Fruit fly (Drosophila melanogaster) whole organism, embryonic: Measurements from ENCODE around the gene CG7016.

Source experiments
- Bdp1 ChIP-seq: fragments of 200-800 bp; sonication (Bioruptor generic); optimal IDR thresholded peaks from 3 replicates; lab custom pipeline; 2016; ENCODE audit warnings: missing biosample characterization, missing genetic modification characterization
- Blimp-1 ChIP-seq: fragments of 200-800 bp; sonication (Bioruptor generic); optimal IDR thresholded peaks from 3 replicates; lab custom pipeline; 2018; ENCODE audit warnings: missing biosample characterization, missing genetic modification characterization, mild to moderate bottlenecking, moderate library complexity, missing genetic modification reagents
- CG10565 ChIP-seq: fragments of 200-800 bp; sonication (Bioruptor generic); optimal IDR thresholded peaks from 3 replicates; lab custom pipeline; 2016; ENCODE audit warnings: missing biosample characterization, mild to moderate bottlenecking, missing genetic modification characterization
- CG14441 ChIP-seq: fragments of 200-800 bp; sonication (Bioruptor generic); IDR thresholded peaks from 2 replicates; pipeline ENCODE4 v1.3.6; 2022; ENCODE audit warnings: missing biosample characterization, missing genetic modification characterization
- CG14667 ChIP-seq: fragments of 200-800 bp; sonication (Bioruptor generic); IDR thresholded peaks from 2 replicates; pipeline ENCODE4 v1.3.6; 2022; ENCODE audit warnings: missing biosample characterization, missing genetic modification characterization
- CG17829 ChIP-seq: fragments of 200-800 bp; optimal IDR thresholded peaks from 2 replicates; lab custom pipeline; 2019; ENCODE audit warnings: missing biosample characterization, mild to moderate bottlenecking, missing genetic modification characterization, moderate library complexity
- CG18262 ChIP-seq: fragments of 200-800 bp; optimal IDR thresholded peaks from 3 replicates; lab custom pipeline; 2019; ENCODE audit warnings: missing biosample characterization, mild to moderate bottlenecking, missing genetic modification characterization, moderate library complexity
- CG3163 ChIP-seq: fragments of 200-800 bp; sonication (Bioruptor generic); optimal IDR thresholded peaks from 3 replicates; lab custom pipeline; 2016; ENCODE audit warnings: missing biosample characterization, missing genetic modification characterization
- CG4404 ChIP-seq: fragments of 200-800 bp; sonication (Bioruptor generic); IDR thresholded peaks from 2 replicates; pipeline ENCODE4 v1.3.6; 2022; ENCODE audit warnings: missing biosample characterization, missing genetic modification characterization
- CG5245 ChIP-seq: fragments of 200-800 bp; sonication (Bioruptor generic); optimal IDR thresholded peaks from 3 replicates; lab custom pipeline; 2016; ENCODE audit warnings: missing biosample characterization, missing genetic modification characterization
- CG6254 ChIP-seq: fragments of 200-800 bp; sonication (Bioruptor generic); optimal IDR thresholded peaks from 3 replicates; lab custom pipeline; 2017; ENCODE audit warnings: mild to moderate bottlenecking, missing biosample characterization, missing genetic modification reagents, missing genetic modification characterization
- CG8924 ChIP-seq: fragments of 200-800 bp; optimal IDR thresholded peaks from 3 replicates; lab custom pipeline; 2019; ENCODE audit warnings: missing biosample characterization, mild to moderate bottlenecking, missing genetic modification characterization, moderate library complexity
- CG9727 ChIP-seq: fragments of 200-800 bp; sonication (Bioruptor generic); optimal IDR thresholded peaks from 3 replicates; lab custom pipeline; 2017; ENCODE audit warnings: missing biosample characterization, mild to moderate bottlenecking, missing genetic modification characterization
- Kr ChIP-seq: fragments of 200-800 bp; sonication (Bioruptor generic); optimal IDR thresholded peaks from 2 replicates; lab custom pipeline; 2017; ENCODE audit warnings: missing biosample characterization, mild to moderate bottlenecking, missing genetic modification characterization
- Lim3 ChIP-seq: fragments of 200-800 bp; sonication (Bioruptor generic); IDR thresholded peaks from 2 replicates; pipeline ENCODE4 v1.3.6; 2022; ENCODE audit warnings: missing biosample characterization, missing genetic modification characterization
- Mad ChIP-seq: fragments of 200-800 bp; sonication (Bioruptor generic); optimal IDR thresholded peaks from 2 replicates; lab custom pipeline; 2016; ENCODE audit warnings: missing biosample characterization, missing genetic modification characterization
- Med ChIP-seq: fragments of 200-800 bp; sonication (Bioruptor generic); peaks from one replicate; lab custom pipeline; 2016; ENCODE audit warnings: missing biosample characterization, missing genetic modification characterization, mild to moderate bottlenecking, inconsistent platforms, moderate library complexity
- Mes4 ChIP-seq: fragments of 200-800 bp; sonication (Bioruptor generic); optimal IDR thresholded peaks from 2 replicates; lab custom pipeline; 2016; ENCODE audit warnings: missing biosample characterization, missing genetic modification characterization
- NfI ChIP-seq: fragments of 200-800 bp; sonication (Bioruptor generic); optimal IDR thresholded peaks from 3 replicates; lab custom pipeline; 2018; ENCODE audit warnings: missing biosample characterization, mild to moderate bottlenecking, missing genetic modification characterization, moderate library complexity
- Oli ChIP-seq: fragments of 200-800 bp; sonication (Bioruptor generic); optimal IDR thresholded peaks from 2 replicates; lab custom pipeline; 2018; ENCODE audit warnings: missing biosample characterization, mild to moderate bottlenecking, missing genetic modification characterization, moderate library complexity
- Sry-δ ChIP-seq: fragments of 200-800 bp; sonication (Bioruptor generic); optimal IDR thresholded peaks from 2 replicates; lab custom pipeline; 2016; ENCODE audit warnings: missing biosample characterization, missing genetic modification characterization
- Stat92E ChIP-seq, 3 experiments: fragments of >200 bp in 2 of 3; fragments of 200-800 bp in 1 of 3; sonication (Bioruptor generic) in 1 of 3; optimal IDR thresholded peaks; 2 replicates each; lab custom pipeline; 2017 to 2019; ENCODE audit warnings: missing biosample characterization in 3 of 3, missing genetic modification characterization in 3 of 3, mild to moderate bottlenecking in 1 of 3, moderate library complexity in 1 of 3
- ase ChIP-seq: fragments of 200-800 bp; sonication (Bioruptor generic); IDR thresholded peaks from 3 replicates; pipeline ENCODE4 v1.3.6; 2022; ENCODE audit warnings: missing biosample characterization, missing genetic modification characterization
- chinmo ChIP-seq: fragments of 200-800 bp; sonication (Bioruptor generic); IDR thresholded peaks from 4 replicates; pipeline ENCODE4 v1.3.6; 2022; ENCODE audit warnings: missing biosample characterization, missing genetic modification characterization; ENCODE audit not compliant: partially characterized antibody
- da ChIP-seq: fragments of 200-800 bp; sonication (Bioruptor generic); optimal IDR thresholded peaks from 2 replicates; lab custom pipeline; 2016; ENCODE audit warnings: missing biosample characterization, missing genetic modification characterization
- dmrt11E ChIP-seq: fragments of 200-800 bp; sonication (Bioruptor generic); optimal IDR thresholded peaks from 3 replicates; lab custom pipeline; 2018; ENCODE audit warnings: missing biosample characterization, mild to moderate bottlenecking, missing genetic modification characterization, moderate library complexity
- ewg ChIP-seq: fragments of 200-800 bp; sonication (Bioruptor generic); optimal IDR thresholded peaks from 3 replicates; lab custom pipeline; 2017; ENCODE audit warnings: mild to moderate bottlenecking, missing biosample characterization, missing genetic modification reagents, missing genetic modification characterization
- fd102C ChIP-seq: fragments of 200-800 bp; sonication (Bioruptor generic); optimal IDR thresholded peaks from 2 replicates; lab custom pipeline; 2018; ENCODE audit warnings: missing biosample characterization, mild to moderate bottlenecking, missing genetic modification characterization, moderate library complexity
- gcm2 ChIP-seq: fragments of 200-800 bp; sonication (Bioruptor generic); optimal IDR thresholded peaks from 2 replicates; lab custom pipeline; 2016; ENCODE audit warnings: missing biosample characterization, missing genetic modification characterization
- gsb-n ChIP-seq: fragments of 200-800 bp; sonication (Bioruptor generic); optimal IDR thresholded peaks from 3 replicates; lab custom pipeline; 2018; ENCODE audit warnings: missing biosample characterization, mild to moderate bottlenecking, missing genetic modification characterization
- insv ChIP-seq, 2 experiments: fragments of 200-800 bp; sonication (Bioruptor generic); optimal IDR thresholded peaks; 3 replicates each; lab custom pipeline; 2016 to 2018; ENCODE audit warnings: missing biosample characterization in 2 of 2, missing genetic modification characterization in 2 of 2
- kni ChIP-seq: fragments of 200-800 bp; sonication (Bioruptor generic); optimal IDR thresholded peaks from 3 replicates; lab custom pipeline; 2017; ENCODE audit warnings: mild to moderate bottlenecking, missing biosample characterization, missing genetic modification reagents, missing genetic modification characterization
- nau ChIP-seq: fragments of 200-800 bp; sonication (Bioruptor generic); optimal IDR thresholded peaks from 3 replicates; lab custom pipeline; 2017; ENCODE audit warnings: missing biosample characterization, mild to moderate bottlenecking, missing genetic modification characterization, missing genetic modification reagents
- otp ChIP-seq: fragments of 200-800 bp; sonication (Bioruptor generic); IDR thresholded peaks from 3 replicates; pipeline ENCODE4, ENCODE4 v1.3.6; 2022; ENCODE audit warnings: missing biosample characterization, missing genetic modification characterization
- pfk ChIP-seq: fragments of 200-800 bp; sonication (Bioruptor generic); optimal IDR thresholded peaks from 2 replicates; lab custom pipeline; 2018; ENCODE audit warnings: missing biosample characterization, mild to moderate bottlenecking, missing genetic modification characterization, moderate library complexity
- psq ChIP-seq: fragments of 200-800 bp; sonication (Bioruptor generic); optimal IDR thresholded peaks from 2 replicates; lab custom pipeline; 2017; ENCODE audit warnings: missing biosample characterization, missing genetic modification characterization
- row ChIP-seq: fragments of 200-800 bp; sonication (Bioruptor generic); IDR thresholded peaks from 3 replicates; pipeline ENCODE4 v1.3.6; 2022; ENCODE audit warnings: missing biosample characterization, missing genetic modification characterization
- sc ChIP-seq, 3 experiments: fragments of >200 bp in 2 of 3; fragments of 200-800 bp in 1 of 3; sonication (Bioruptor generic) in 1 of 3; optimal IDR thresholded peaks; 2 replicates in 2 of 3; 3 replicates in 1 of 3; lab custom pipeline; 2017; ENCODE audit warnings: mild to moderate bottlenecking in 1 of 3, missing biosample characterization in 1 of 3, missing genetic modification characterization in 1 of 3, missing genetic modification reagents in 1 of 3
- sens ChIP-seq: fragments of 200-800 bp; sonication (Bioruptor generic); peaks from one replicate; lab custom pipeline; 2016; ENCODE audit warnings: missing biosample characterization, missing genetic modification characterization
- vvl ChIP-seq: fragments of 200-800 bp; sonication (Bioruptor generic); IDR thresholded peaks from 2 replicates; pipeline ENCODE4 v1.3.6; 2022; ENCODE audit warnings: missing biosample characterization, missing genetic modification characterization
- zen ChIP-seq: fragments of 200-800 bp; sonication (Bioruptor generic); optimal IDR thresholded peaks from 3 replicates; lab custom pipeline; 2018; ENCODE audit warnings: missing biosample characterization, mild to moderate bottlenecking, missing genetic modification characterization, moderate library complexity

The CG7016 gene

DNA sequence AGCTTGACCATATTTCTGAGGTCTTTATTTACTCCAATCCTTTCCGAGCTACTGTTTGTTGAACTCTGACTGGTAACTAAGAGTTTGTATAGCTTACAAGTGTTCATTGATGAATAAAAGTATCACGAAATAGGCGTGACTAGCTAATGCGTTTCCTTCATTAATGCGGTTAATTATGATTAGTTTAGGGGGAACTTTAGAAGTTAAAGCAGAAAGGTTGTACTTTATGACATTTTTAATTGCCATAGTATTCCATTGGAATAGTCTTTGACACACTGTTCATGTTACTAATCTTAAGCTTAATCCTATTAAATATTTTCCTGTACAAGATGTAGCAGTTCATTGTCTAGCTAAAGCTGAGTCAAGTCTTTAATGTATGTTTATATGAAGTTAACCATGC, 3.0 kb upstream of the CG7016 start, which contains the start of gene ppk22:
Gene ppk22 (minus strand): TSS at position 101 of the 400 bp plus-strand sequence.
- TF ChIP-seq da (GFP tag; lab: Kevin White, UChicago) (no peak), Sry-δ (GFP tag; lab: Kevin White, UChicago) (no peak), CG9727 (GFP tag; lab: Kevin White, UChicago) (no peak)

DNA sequence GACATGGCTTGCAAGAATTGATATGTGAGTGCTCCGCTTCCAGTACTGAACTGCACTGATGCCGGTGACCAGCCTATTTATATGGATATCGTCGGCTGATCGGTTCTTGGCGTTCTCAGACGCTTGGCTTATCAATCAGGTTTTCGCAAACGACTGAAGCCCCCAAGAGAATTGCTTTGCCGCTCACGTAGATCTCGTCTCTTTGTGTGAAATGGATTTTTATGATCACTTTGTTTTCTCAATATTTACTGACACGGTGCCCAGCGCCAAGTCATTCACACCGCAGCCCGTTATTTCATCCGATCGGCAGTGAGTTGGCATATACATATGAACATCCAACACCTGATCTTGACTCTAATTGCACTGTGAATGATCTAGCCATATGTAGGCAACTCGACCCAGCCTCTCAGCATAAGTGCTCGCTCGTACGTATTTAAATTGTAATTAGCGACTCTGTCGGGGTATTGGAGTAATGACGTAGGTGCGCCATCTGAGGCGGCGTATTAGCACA, 2.4 kb upstream of the CG7016 start, which contains the start of gene CG13639:
Gene CG13639 (minus strand): TSS at position 51 of the 511 bp plus-strand sequence.
- 0 out of 4 replicates have a peak, but pooled peaks have one; percentile 48 for TF ChIP-seq chinmo
- TF ChIP-seq CG3163 (GFP tag; lab: Kevin White, UChicago) = no peak
- no peak for TF ChIP-seq CG14667 (GFP tag; lab: Robert Waterston, UW)
- TF ChIP-seq row = 0 out of 3 replicates have a peak, but pooled peaks have one; percentile 34
- TF ChIP-seq sc (optimal IDR thresholded peaks at IDR 0.05; lab: Kevin White, UChicago) = no peak
- TF ChIP-seq sc (GFP tag; optimal IDR thresholded peaks at IDR 0.05; lab: Kevin White, UChicago) = no peak
- TF ChIP-seq CG14441 (GFP tag; lab: Robert Waterston, UW) = 0 out of 2 replicates have a peak, but pooled peaks have one; percentile 5
- TF ChIP-seq ase (GFP tag; lab: Robert Waterston, UW) = no peak

DNA sequence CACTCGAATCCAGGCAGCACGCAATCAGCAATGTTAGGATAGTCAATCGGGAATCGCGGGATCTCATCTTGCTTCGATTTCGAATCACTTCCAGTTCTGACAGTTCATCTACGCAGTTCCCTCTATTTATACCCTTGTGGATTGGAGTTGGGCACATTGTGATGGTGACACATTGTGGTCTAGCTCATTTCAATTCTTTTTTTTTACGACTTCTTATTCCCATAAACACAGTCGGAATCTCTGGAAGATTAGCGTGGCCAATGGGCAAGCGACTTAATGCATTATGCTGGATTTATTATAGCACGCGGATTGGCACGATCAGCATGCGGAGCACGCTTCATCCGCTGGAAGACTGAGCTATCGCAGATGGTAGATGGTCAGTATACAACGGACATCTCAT, 666 bp upstream of the CG7016 start, which contains the start of gene CG13640:
Gene CG13640 (minus strand): TSS at position 101 of the 400 bp plus-strand sequence.
- TF ChIP-seq vvl = 0 out of 2 replicates have a peak, but pooled peaks have one; percentile 24
- TF ChIP-seq CG18262 (tag; lab: Kevin White, UChicago) = no peak
- TF ChIP-seq Med = peak; percentile 7
- TF ChIP-seq, all 482 proteins: peak for 2

DNA sequence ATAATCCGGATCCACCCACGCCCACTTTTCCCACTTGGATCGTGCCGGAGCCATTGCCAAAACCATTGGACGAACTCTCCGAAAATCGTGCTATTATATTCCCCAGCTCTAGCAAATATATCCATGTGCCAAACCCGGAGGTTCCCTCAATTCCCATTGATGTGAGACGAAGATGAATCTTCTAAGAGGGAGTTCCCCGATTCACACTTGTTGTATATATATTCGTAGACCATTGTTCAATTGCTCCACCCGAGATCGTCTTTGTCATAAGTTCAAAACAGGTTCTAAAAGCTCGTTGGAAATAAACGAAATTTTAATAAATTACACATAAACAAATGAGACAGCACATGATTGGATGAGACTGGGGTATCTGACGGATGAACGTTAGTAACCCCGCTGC, 1.2 kb downstream of the CG7016 start:
- TF ChIP-seq sens (GFP tag; lab: Kevin White, UChicago) = peak; percentile 1
- TF ChIP-seq CG6254 (GFP tag; lab: Kevin White, UChicago) = no peak

DNA sequence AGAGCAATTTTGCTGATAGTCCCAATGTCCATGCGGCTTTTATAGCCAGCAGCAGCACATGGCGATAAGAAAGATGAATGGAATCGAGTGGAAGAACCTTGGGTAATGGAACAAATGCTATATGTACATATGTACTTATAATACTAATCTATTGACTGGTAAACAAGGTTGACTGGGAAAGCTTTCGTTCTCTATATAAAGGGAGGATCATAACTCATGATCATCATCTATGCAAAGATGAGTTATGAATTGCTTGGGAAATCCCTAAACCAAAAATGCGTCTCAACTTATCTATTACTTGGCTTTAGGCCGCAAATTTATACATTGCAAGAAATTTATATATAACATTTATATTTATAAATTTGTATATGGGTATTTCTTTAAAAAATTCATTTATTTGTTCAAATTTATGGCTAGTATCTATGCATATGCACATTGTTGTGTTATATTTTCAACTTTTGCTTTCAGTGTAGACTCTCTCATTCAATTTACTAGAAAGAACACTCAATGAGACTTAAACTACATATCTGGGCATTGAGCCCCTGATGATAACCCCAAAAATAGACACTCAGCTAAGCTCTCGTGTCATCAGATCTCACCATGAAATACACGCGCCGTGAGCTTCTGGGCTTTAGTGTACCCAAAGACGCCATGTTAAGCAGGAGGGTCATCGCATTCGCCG, 2.1 kb downstream of the CG7016 start, which contains the start of the genes Srg1 and Elal:
Gene Srg1 (minus strand): TSS at position 14 of the 682 bp plus-strand sequence.
Gene Elal (plus strand): TSS at position 632 of the 682 bp plus-strand sequence.
- TF ChIP-seq nau (GFP tag; lab: Kevin White, UChicago) (no peak), otp (GFP tag; lab: Robert Waterston, UW) (no peak), Blimp-1 (no peak), NfI (GFP tag; lab: Kevin White, UChicago) (no peak), CG10565 (GFP tag; lab: Kevin White, UChicago) (no peak), Oli (tag; lab: Kevin White, UChicago) (peak; percentile 18), fd102C (GFP tag; lab: Kevin White, UChicago) (no peak), Stat92E (GFP tag; optimal IDR thresholded peaks at IDR 0.05; lab: Kevin White, UChicago) (no peak), gcm2 (GFP tag; lab: Kevin White, UChicago) (no peak), Mad (GFP tag; lab: Kevin White, UChicago) (no peak), insv (GFP tag; optimal IDR thresholded peaks at IDR 0.05; lab: Kevin White, UChicago) (no peak), dmrt11E (tag; lab: Kevin White, UChicago) (peak; percentile 7), CG8924 (tag; lab: Kevin White, UChicago) (peak; percentile 35), ewg (GFP tag; lab: Kevin White, UChicago) (no peak), zen (tag; lab: Kevin White, UChicago) (peak; percentile 25), CG5245 (GFP tag; lab: Kevin White, UChicago) (no peak), pfk (GFP tag; lab: Kevin White, UChicago) (peak; percentile 30), Mes4 (no peak), Lim3 (GFP tag; lab: Robert Waterston, UW) (no peak), Kr (GFP tag; lab: Kevin White, UChicago) (no peak), kni (GFP tag; lab: Kevin White, UChicago) (no peak), sc (optimal IDR thresholded peaks at IDR 0.05; lab: Kevin White, UChicago) (no peak), sc (GFP tag; optimal IDR thresholded peaks at IDR 0.05; lab: Kevin White, UChicago) (no peak), gsb-n (peak; percentile 5), CG17829 (tag; lab: Kevin White, UChicago) (no peak), CG4404 (GFP tag; lab: Robert Waterston, UW) (no peak), psq (GFP tag; lab: Kevin White, UChicago) (no peak), Bdp1 (GFP tag; lab: Kevin White, UChicago) (no peak)
